Fruit fly (Drosophila melanogaster) whole organism, wandering third instar larva: ENCODE data around the gene Yp1.

Experiments used
- dmrt93B ChIP-seq: fragments of 200-800 bp; sonication (Bioruptor generic); optimal IDR thresholded peaks from 2 replicates; lab custom pipeline; 2018; ENCODE audit warnings: missing biosample characterization, mild to moderate bottlenecking, missing genetic modification characterization
- usp ChIP-seq: fragments of >200 bp; optimal IDR thresholded peaks from 2 replicates; lab custom pipeline; 2017; ENCODE audit warnings: missing biosample characterization, missing genetic modification characterization

dm6 chrX:10008576-10009260 lies 44.9 kb upstream of the Yp1 start, which contains the start of gene CG33557:
- no peak for TF ChIP-seq usp
- no peak for TF ChIP-seq dmrt93B (GFP tag; lab: Kevin White, UChicago)
